Worm (Caenorhabditis elegans) whole organism, early embryonic: ENCODE data around the gene T05B4.13.

Source experiments
- B0310.2 ChIP-seq: sonication (generic microtip); optimal IDR thresholded peaks from 2 replicates; lab custom pipeline; 2016; ENCODE audit warnings: mild to moderate bottlenecking, missing genetic modification characterization, missing compliant biosample characterization
- F13C5.2 ChIP-seq: sonication (generic microtip); optimal IDR thresholded peaks from 2 replicates; lab custom pipeline; 2017; ENCODE audit warnings: mild to moderate bottlenecking, missing genetic modification characterization, inconsistent platforms, missing compliant biosample characterization
- aly-1 ChIP-seq: sonication (generic microtip); optimal IDR thresholded peaks from 2 replicates; lab custom pipeline; 2016; ENCODE audit warnings: missing genetic modification characterization, missing compliant biosample characterization
- ama-1 ChIP-seq: fragments of 150-350 bp; optimal IDR thresholded peaks from 2 replicates; lab custom pipeline; 2014
- ceh-13 ChIP-seq: fragments of 200-800 bp; sonication (Bioruptor generic); optimal IDR thresholded peaks from 2 replicates; lab custom pipeline; 2018; ENCODE audit warnings: mild to moderate bottlenecking, missing genetic modification characterization, missing compliant biosample characterization
- ceh-36 ChIP-seq: sonication (generic microtip); optimal IDR thresholded peaks from 2 replicates; lab custom pipeline; 2016; ENCODE audit warnings: missing genetic modification characterization, inconsistent platforms, missing compliant biosample characterization
- flt-1 ChIP-seq: fragments of 200-800 bp; sonication (Bioruptor generic); IDR thresholded peaks from 2 replicates; pipeline ENCODE4 v1.3.6; 2022; ENCODE audit warnings: missing genetic modification characterization, missing compliant biosample characterization
- hmbx-1 ChIP-seq: sonication (generic microtip); optimal IDR thresholded peaks from 2 replicates; lab custom pipeline; 2016; ENCODE audit warnings: mild to moderate bottlenecking, missing genetic modification characterization, missing compliant biosample characterization
- hnd-1 ChIP-seq: sonication (generic microtip); optimal IDR thresholded peaks from 2 replicates; lab custom pipeline; 2016; ENCODE audit warnings: missing genetic modification characterization, missing compliant biosample characterization
- pes-1 ChIP-seq: fragments of 200-800 bp; sonication (Bioruptor generic); IDR thresholded peaks from 2 replicates; pipeline ENCODE4 v1.3.6; 2022; ENCODE audit warnings: missing genetic modification reagents, missing genetic modification characterization, missing compliant biosample characterization
- tbx-11 ChIP-seq: fragments of 200-800 bp; sonication (Bioruptor generic); IDR thresholded peaks from 2 replicates; pipeline ENCODE4 v1.3.6; 2022; ENCODE audit warnings: missing genetic modification characterization, missing compliant biosample characterization
- tbx-37 ChIP-seq: fragments of 200-800 bp; sonication (Bioruptor generic); conservative IDR thresholded peaks from 2 replicates; pipeline ENCODE4 v1.3.6; 2022; ENCODE audit warnings: missing genetic modification reagents, missing genetic modification characterization, missing compliant biosample characterization
- tra-4 ChIP-seq: sonication (generic microtip); optimal IDR thresholded peaks from 2 replicates; lab custom pipeline; 2017; ENCODE audit warnings: missing genetic modification characterization, missing compliant biosample characterization

- TF ChIP-seq hmbx-1, result no peak
- no peak for TF ChIP-seq aly-1 (tag; lab: Kevin White, UChicago)
- TF ChIP-seq B0310.2 (tag; lab: Kevin White, UChicago), result no peak
- no peak for TF ChIP-seq flt-1 (GFP tag; lab: Robert Waterston, UW)
- TF ChIP-seq ceh-36 (tag; lab: Kevin White, UChicago), result no peak
- no peak for TF ChIP-seq pes-1
- TF ChIP-seq ceh-13 (GFP tag; lab: Kevin White, UChicago), result no peak
- no peak for TF ChIP-seq F13C5.2 (tag; lab: Kevin White, UChicago)
- no peak for TF ChIP-seq ama-1 (lab: Kevin White, UChicago)
- TF ChIP-seq tbx-37 (GFP tag; lab: Robert Waterston, UW), result no peak
- no peak for TF ChIP-seq tra-4
- no peak for TF ChIP-seq tbx-11 (GFP tag; lab: Robert Waterston, UW)
- TF ChIP-seq hnd-1 (tag; lab: Kevin White, UChicago), result no peak
These were observed at the start of gene T05B4.13 for ce11 chrV:4127435-4127834.
